Worm (Caenorhabditis elegans): ENCODE measurements around the gene Y105C5A.13.

- TF ChIP-seq nhr-12 (tag; optimal IDR thresholded peaks at IDR 0.05) (no peak), unc-55 (GFP tag; optimal IDR thresholded peaks at IDR 0.05) (no peak)
These were observed 1.8 kb upstream of the Y105C5A.13 start for ce11 chrIV:15639223-15639622.
